Worm (Caenorhabditis elegans) whole organism, young adult: ENCODE results near the gene dnc-3.

Experiments used
- B0019.2 ChIP-seq: fragments of 200-800 bp; sonication (Bioruptor generic); conservative IDR thresholded peaks from 2 replicates; pipeline ENCODE4 v1.3.6; 2022; ENCODE audit warnings: missing genetic modification reagents, missing genetic modification characterization, missing compliant biosample characterization
- F49E8.2 ChIP-seq: sonication (generic microtip); optimal IDR thresholded peaks from 3 replicates; lab custom pipeline; 2017; ENCODE audit warnings: missing genetic modification characterization, mild to moderate bottlenecking, missing compliant biosample characterization, antibody characterized with exemption, moderate library complexity; ENCODE audit not compliant: insufficient read depth
- T26A5.8 ChIP-seq: sonication (generic microtip); optimal IDR thresholded peaks from 2 replicates; lab custom pipeline; 2016; ENCODE audit warnings: missing genetic modification characterization, missing compliant biosample characterization
- ama-1 ChIP-seq, 3 experiments: fragments of 150-350 bp in 1 of 3; sonication (generic microtip) in 2 of 3; optimal IDR thresholded peaks; 2 replicates each; lab custom pipeline; 2014 to 2018; ENCODE audit warnings: missing biosample characterization in 2 of 3, missing genetic modification characterization in 2 of 3, missing genetic modification reagents in 2 of 3
- ets-4 ChIP-seq: fragments of 200-800 bp; sonication (Bioruptor generic); optimal IDR thresholded peaks from 2 replicates; lab custom pipeline; 2018; ENCODE audit warnings: mild to moderate bottlenecking, missing genetic modification characterization, missing compliant biosample characterization
- hrde-1 ChIP-seq: sonication (generic microtip); optimal IDR thresholded peaks from 2 replicates; lab custom pipeline; 2016; ENCODE audit warnings: missing genetic modification characterization, mild to moderate bottlenecking, missing compliant biosample characterization, moderate library complexity, missing genotype, missing genetic modification reagents, borderline replicate concordance
- mxl-1 ChIP-seq: sonication (generic microtip); optimal IDR thresholded peaks from 2 replicates; lab custom pipeline; 2016; ENCODE audit warnings: missing genetic modification characterization, missing compliant biosample characterization
- pha-4 ChIP-seq: fragments of 150-350 bp; sonication (generic microtip); optimal IDR thresholded peaks from 2 replicates; lab custom pipeline; 2014; ENCODE audit warnings: missing biosample characterization, missing genetic modification reagents, missing genetic modification characterization
- rec-8 ChIP-seq, 2 experiments: sonication (generic microtip); optimal IDR thresholded peaks; 2 replicates each; lab custom pipeline; 2016; ENCODE audit warnings: mild to moderate bottlenecking in 2 of 2, missing genetic modification characterization in 2 of 2, missing genetic modification reagents in 2 of 2, missing genotype in 2 of 2, missing biosample characterization in 1 of 2, missing compliant biosample characterization in 1 of 2, moderate library complexity in 1 of 2
- snpc-4 ChIP-seq, 5 experiments: fragments of 150-350 bp in 1 of 5; sonication (generic microtip) in 4 of 5; optimal IDR thresholded peaks; 2 replicates each; lab custom pipeline; 2014 to 2018; ENCODE audit warnings: missing genetic modification characterization in 5 of 5, missing biosample characterization in 3 of 5, antibody characterized with exemption in 2 of 5, mild to moderate bottlenecking in 2 of 5, missing compliant biosample characterization in 2 of 5, missing genotype in 2 of 5, moderate library complexity in 2 of 5, missing genetic modification reagents in 1 of 5
- unc-62 ChIP-seq: fragments of 150-350 bp; optimal IDR thresholded peaks from 2 replicates; lab custom pipeline; 2014; ENCODE audit warnings: missing biosample characterization, missing genetic modification reagents, missing genetic modification characterization

ce11 chrII:3562419-3562818 is 8.9 kb downstream of the dnc-3 start, which contains the start of gene W10G11.3:
- TF ChIP-seq mxl-1 (tag; lab: Kevin White, UChicago) = no peak
- TF ChIP-seq T26A5.8 (tag; lab: Kevin White, UChicago) = no peak
- TF ChIP-seq rec-8 (tag; optimal IDR thresholded peaks at IDR 0.05; lab: Kevin White, UChicago) = no peak
- TF ChIP-seq F49E8.2 (tag; lab: Kevin White, UChicago) = no peak
- TF ChIP-seq snpc-4 (GFP tag; optimal IDR thresholded peaks at IDR 0.05; lab: Kevin White, UChicago) = no peak
- no peak for TF ChIP-seq snpc-4 (tag; optimal IDR thresholded peaks at IDR 0.05; lab: Kevin White, UChicago)
- TF ChIP-seq hrde-1 (tag; lab: Kevin White, UChicago) = no peak
- TF ChIP-seq ets-4 (GFP tag; lab: Kevin White, UChicago) = no peak
- no peak for TF ChIP-seq pha-4 (tag; lab: Kevin White, UChicago)
- TF ChIP-seq ama-1 (optimal IDR thresholded peaks at IDR 0.05; lab: Kevin White, UChicago) = no peak
- TF ChIP-seq ama-1 (GFP tag; optimal IDR thresholded peaks at IDR 0.05; lab: Kevin White, UChicago) = no peak
- TF ChIP-seq unc-62 (GFP tag; lab: Kevin White, UChicago) = no peak
- no peak for TF ChIP-seq B0019.2
